Worm (Caenorhabditis elegans) whole organism, L4/young adult: Measurements from ENCODE around the gene daf-14.

Experiments
- W03F9.2 ChIP-seq: fragments of 150-350 bp; optimal IDR thresholded peaks from 2 replicates; lab custom pipeline; 2014; ENCODE audit warnings: missing biosample characterization, missing genetic modification characterization
- dao-5 ChIP-seq: sonication (generic microtip); optimal IDR thresholded peaks from 2 replicates; lab custom pipeline; 2016; ENCODE audit warnings: missing genotype, missing genetic modification characterization, moderate library complexity, missing compliant biosample characterization
- him-1 ChIP-seq: sonication (generic microtip); optimal IDR thresholded peaks from 2 replicates; lab custom pipeline; 2016; ENCODE audit warnings: missing genotype, missing genetic modification reagents, missing genetic modification characterization, missing compliant biosample characterization

DNA sequence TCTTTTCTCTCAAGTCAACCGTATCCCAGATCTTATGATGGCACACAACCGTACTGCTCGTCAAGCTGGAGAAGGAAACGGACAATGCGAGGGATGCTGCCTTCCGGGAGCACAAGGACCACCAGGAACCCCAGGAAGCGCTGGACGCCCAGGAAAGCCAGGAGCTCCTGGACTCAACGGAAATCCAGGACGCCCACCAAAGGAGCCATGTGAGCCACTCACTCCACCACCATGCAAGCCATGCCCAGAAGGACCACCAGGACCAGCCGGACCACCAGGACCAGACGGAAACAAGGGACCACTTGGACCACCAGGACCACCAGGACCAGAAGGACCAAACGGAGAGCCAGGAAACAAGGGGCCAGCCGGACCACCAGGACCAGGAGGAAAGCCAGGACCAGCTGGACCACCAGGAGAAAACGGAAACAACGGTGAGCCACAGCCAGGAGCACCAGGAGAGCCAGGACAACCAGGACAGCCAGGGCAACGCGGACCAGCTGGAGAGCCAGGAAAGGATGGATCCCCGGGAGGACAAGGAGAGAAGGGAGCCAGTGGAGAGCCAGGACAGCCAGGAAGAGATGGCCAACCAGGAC is 33.6 kb upstream of the daf-14 start:
- TF ChIP-seq him-1 (tag; lab: Kevin White, UChicago): no peak
- no peak for TF ChIP-seq dao-5
- TF ChIP-seq W03F9.2 (tag; lab: Kevin White, UChicago): no peak
